Worm (Caenorhabditis elegans): Measurements from ENCODE around the gene C24D10.6.

Gene C24D10.6

DNA sequence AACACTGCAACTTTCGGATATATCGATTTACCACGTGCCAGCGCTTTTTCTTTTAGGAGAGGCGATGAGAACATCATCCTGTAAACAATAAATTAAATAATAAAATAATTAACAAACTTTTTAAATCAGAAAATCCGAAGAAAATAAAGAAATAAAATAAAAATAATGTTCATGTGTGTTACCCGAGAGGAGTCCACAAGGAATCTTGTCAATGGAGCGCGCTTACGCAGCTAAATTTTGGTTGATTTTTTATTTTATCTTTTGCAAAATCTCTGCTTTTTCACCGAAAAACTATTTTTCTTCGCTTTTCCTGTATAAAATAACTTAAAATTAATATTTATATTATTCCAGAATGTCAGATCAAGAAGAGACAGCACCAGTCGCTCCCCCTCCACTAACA lies at the start of gene C24D10.6, which contains the start of gene C24D10.4:
Gene C24D10.6, minus strand, starts transcription at position 78 of the 400 bp plus-strand sequence.
Gene C24D10.4, plus strand, starts transcription at position 352 of the 400 bp plus-strand sequence.
- TF ChIP-seq W03F9.2 (tag; optimal IDR thresholded peaks at IDR 0.05) (peak; percentile 19), him-1 (tag; optimal IDR thresholded peaks at IDR 0.05) (no peak)

ce11 chrIV:5209390-5209789 lies 49.3 kb upstream of the C24D10.6 start, which contains the start of the genes Y59E9AL.36 and nbet-1:
TSS of gene Y59E9AL.36 (minus strand) at chrIV:5209481.
TSS of gene nbet-1 (plus strand) at chrIV:5209501.
- TF ChIP-seq him-1 (tag; optimal IDR thresholded peaks at IDR 0.05), result no peak
- no peak for TF ChIP-seq dao-5 (tag; optimal IDR thresholded peaks at IDR 0.05)
- peak; percentile 64 for TF ChIP-seq W03F9.2 (tag; optimal IDR thresholded peaks at IDR 0.05)

DNA sequence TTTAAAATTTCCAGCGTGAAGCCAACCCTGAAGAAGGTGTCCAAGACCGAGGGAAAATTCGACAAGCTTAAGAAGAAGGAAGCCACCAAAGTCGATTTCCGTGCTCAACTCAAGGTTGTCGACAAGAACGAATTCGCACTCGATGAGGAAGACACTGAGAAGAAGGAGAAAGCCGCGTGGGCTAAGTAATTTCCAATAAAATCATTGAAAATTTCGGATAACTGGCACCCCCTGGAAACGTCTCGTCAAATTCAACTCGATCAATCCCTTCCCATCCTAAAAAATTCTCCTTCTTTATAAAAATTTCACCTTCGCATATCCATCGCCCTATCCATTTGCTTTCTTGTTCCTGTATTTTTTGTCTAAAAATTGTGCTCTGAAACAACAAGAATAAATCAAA lies 46.7 kb upstream of the C24D10.6 start:
- TF ChIP-seq W03F9.2 (tag; optimal IDR thresholded peaks at IDR 0.05) (no peak), dao-5 (tag; optimal IDR thresholded peaks at IDR 0.05) (no peak), him-1 (tag; optimal IDR thresholded peaks at IDR 0.05) (no peak)

DNA sequence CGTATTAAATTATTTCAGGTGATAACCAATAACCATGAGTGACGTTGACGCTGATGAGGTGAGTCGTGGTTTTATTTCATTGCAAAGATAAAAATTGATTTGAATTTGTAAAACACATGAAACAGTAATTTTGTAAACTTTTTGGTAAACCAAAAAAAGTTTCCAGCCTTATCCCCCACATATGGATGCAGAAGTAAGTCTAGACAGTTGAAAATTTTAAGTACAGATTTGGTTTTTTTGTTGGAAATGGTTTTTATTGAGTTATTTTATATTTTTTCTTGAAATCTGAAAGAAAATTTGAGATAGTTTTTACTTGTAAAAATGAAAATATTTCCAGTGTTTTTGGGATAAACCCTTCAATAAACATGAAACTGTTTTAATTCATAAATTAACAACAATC lies 44.5 kb upstream of the C24D10.6 start, which contains the start of gene tni-4:
Gene tni-4, plus strand, starts transcription at position 19 of the 400 bp plus-strand sequence.
- no peak for TF ChIP-seq him-1 (tag; optimal IDR thresholded peaks at IDR 0.05)
- no peak for TF ChIP-seq dao-5 (tag; optimal IDR thresholded peaks at IDR 0.05)
- no peak for TF ChIP-seq W03F9.2 (tag; optimal IDR thresholded peaks at IDR 0.05)

- no peak for TF ChIP-seq W03F9.2 (tag; optimal IDR thresholded peaks at IDR 0.05)
- no peak for TF ChIP-seq dao-5 (tag; optimal IDR thresholded peaks at IDR 0.05)
- TF ChIP-seq him-1 (tag; optimal IDR thresholded peaks at IDR 0.05), result no peak
Observed at ce11 chrIV:5202575-5202974, 42.5 kb upstream of the C24D10.6 start.

ce11 chrIV:5200813-5201212 lies 40.8 kb upstream of the C24D10.6 start:
- TF ChIP-seq him-1 (tag; optimal IDR thresholded peaks at IDR 0.05) (no peak), dao-5 (tag; optimal IDR thresholded peaks at IDR 0.05) (no peak), W03F9.2 (tag; optimal IDR thresholded peaks at IDR 0.05) (no peak)

- TF ChIP-seq W03F9.2 (tag; optimal IDR thresholded peaks at IDR 0.05), result no peak
- no peak for TF ChIP-seq him-1 (tag; optimal IDR thresholded peaks at IDR 0.05)
- TF ChIP-seq dao-5 (tag; optimal IDR thresholded peaks at IDR 0.05), result no peak
Observed at ce11 chrIV:5195531-5195930, 35.5 kb upstream of the C24D10.6 start, which contains the start of gene gpa-18. TSS of gene gpa-18 (minus strand) at chrIV:5195631.

- TF ChIP-seq W03F9.2 (tag; optimal IDR thresholded peaks at IDR 0.05), result no peak
- no peak for TF ChIP-seq him-1 (tag; optimal IDR thresholded peaks at IDR 0.05)
- no peak for TF ChIP-seq dao-5 (tag; optimal IDR thresholded peaks at IDR 0.05)
Observed at ce11 chrIV:5188051-5188450, 28.0 kb upstream of the C24D10.6 start.

DNA sequence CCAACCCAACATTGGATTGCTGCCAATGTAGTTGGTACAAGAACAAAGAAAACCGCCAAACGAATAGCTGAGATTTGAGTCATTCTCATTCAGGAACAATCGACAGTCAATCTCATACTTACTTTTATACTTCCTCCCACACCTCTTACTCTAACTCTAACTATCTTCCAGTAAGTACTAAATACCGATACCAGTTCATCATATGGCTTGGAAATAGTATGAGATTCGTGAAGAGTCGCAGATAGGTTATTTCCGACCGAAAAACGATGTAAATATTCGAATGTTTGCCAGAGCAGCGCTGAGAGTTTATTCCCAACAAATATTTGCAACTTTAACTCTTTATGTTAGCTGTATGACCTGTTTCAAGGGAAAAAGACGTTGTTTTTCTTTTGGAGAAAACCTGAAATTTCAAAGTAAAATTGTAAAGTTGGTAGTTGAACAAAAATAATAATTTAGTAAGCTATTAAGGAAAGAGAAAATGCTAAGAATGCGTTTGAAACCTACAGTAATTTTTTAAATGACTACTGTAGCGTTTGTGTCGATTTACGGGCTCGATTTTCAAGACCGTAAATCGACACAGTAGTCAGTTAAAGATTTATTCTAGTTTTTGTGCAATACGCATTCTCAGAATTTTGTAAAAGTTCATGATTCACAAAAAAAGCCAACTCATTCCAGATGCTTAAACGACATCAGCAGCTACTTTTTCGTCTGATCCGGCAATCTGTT lies 26.6 kb upstream of the C24D10.6 start, which contains the start of the genes W03F8.6 and mtrf-1L:
Gene W03F8.6, minus strand, starts transcription at position 101 of the 726 bp plus-strand sequence.
Gene mtrf-1L, plus strand, starts transcription at position 676 of the 726 bp plus-strand sequence.
- no peak for TF ChIP-seq him-1 (tag; optimal IDR thresholded peaks at IDR 0.05)
- no peak for TF ChIP-seq W03F9.2 (tag; optimal IDR thresholded peaks at IDR 0.05)
- no peak for TF ChIP-seq dao-5 (tag; optimal IDR thresholded peaks at IDR 0.05)

ce11 chrIV:5183755-5184166 lies 23.7 kb upstream of the C24D10.6 start, which contains the start of gene W03F8.4:
TSS of gene W03F8.4 (plus strand) at chrIV:5184123.
- TF ChIP-seq W03F9.2 (tag; optimal IDR thresholded peaks at IDR 0.05), result peak; percentile 93
- no peak for TF ChIP-seq dao-5 (tag; optimal IDR thresholded peaks at IDR 0.05)
- TF ChIP-seq him-1 (tag; optimal IDR thresholded peaks at IDR 0.05), result no peak

DNA sequence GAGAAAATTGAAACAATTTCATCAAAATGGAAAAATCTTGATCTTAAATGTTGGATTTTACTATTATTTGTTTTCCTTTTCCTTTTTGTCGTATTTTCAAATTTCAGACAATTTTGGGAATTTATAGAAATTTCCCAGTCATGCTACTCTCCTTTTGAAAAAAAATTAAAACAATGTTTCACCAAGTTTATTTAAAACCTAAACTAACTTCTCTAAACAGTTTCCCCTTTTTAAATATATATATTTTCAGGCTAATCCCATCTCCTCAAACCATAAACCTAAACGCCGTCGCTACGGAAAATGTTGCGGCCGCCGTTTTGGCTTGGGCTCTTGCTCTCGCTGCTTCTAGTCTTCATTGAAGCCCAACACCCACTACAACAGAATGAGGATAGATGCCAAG lies 13.0 kb upstream of the C24D10.6 start, which contains the start of gene lam-1:
Gene lam-1, plus strand, starts transcription at position 301 of the 400 bp plus-strand sequence.
- TF ChIP-seq him-1 (tag; optimal IDR thresholded peaks at IDR 0.05) (no peak), dao-5 (tag; optimal IDR thresholded peaks at IDR 0.05) (no peak), W03F9.2 (tag; optimal IDR thresholded peaks at IDR 0.05) (no peak)

DNA sequence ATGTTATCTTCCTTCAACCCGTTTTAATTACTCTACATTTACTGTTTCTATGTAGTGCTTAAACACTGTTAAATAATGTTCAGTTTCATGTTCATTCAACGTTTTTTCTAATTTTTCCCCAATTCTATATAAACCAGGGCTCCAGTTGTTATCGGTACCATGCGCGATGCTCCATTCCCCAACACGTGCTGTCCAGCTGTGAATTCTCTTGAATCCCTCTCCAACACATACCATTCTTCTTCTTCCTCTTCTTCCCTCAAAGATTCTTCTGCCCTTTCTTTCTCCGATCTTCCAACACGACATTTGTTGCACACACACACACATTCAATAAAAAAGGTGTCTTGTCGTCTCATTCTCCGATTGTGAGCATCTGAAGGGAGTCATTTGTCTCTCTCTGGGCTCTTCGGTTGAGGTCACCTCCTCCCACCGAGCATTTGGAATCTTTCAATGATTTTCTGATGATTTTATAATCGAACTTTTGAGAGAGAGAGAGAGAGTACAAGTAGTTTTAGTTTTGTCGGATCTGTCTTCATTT lies 12.0 kb upstream of the C24D10.6 start:
- no peak for TF ChIP-seq dao-5 (tag; optimal IDR thresholded peaks at IDR 0.05)
- TF ChIP-seq W03F9.2 (tag; optimal IDR thresholded peaks at IDR 0.05), result no peak
- no peak for TF ChIP-seq him-1 (tag; optimal IDR thresholded peaks at IDR 0.05)

DNA sequence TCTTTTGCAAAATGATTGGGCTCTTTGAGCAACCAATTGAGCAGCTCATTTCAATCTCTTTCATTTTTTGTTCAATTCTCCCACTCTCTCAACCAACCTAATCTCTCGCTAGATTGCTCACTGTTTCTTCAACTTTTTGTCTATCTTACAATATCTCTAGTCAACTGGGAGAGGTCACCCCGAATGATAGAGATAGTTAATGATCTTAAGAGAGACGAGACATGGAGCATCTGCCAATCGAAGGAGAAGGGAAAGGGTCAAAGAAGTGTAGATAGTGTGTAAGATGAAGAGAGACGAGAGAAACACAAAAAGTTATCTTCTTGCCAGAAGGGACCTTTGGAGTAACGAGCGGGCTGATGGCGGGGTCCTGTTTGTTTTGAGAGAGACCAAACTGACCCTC lies 9.3 kb upstream of the C24D10.6 start:
- TF ChIP-seq W03F9.2 (tag; optimal IDR thresholded peaks at IDR 0.05), result no peak
- TF ChIP-seq him-1 (tag; optimal IDR thresholded peaks at IDR 0.05), result no peak
- no peak for TF ChIP-seq dao-5 (tag; optimal IDR thresholded peaks at IDR 0.05)

- TF ChIP-seq him-1 (tag; optimal IDR thresholded peaks at IDR 0.05) (no peak), dao-5 (tag; optimal IDR thresholded peaks at IDR 0.05) (no peak), W03F9.2 (tag; optimal IDR thresholded peaks at IDR 0.05) (no peak)
Observed at ce11 chrIV:5166030-5166429, 6.0 kb upstream of the C24D10.6 start, which contains the start of gene ptp-5.1. TSS of gene ptp-5.1 (plus strand) at chrIV:5166330.
